Fruit fly (Drosophila melanogaster): ENCODE results near the gene Elp6.

- TF ChIP-seq Ets96B (tag; optimal IDR thresholded peaks at IDR 0.05) (peak; percentile 95), CG6276 (GFP tag; optimal IDR thresholded peaks at IDR 0.05) (peak; percentile 98), Smox (GFP tag; optimal IDR thresholded peaks at IDR 0.05) (peak; percentile 97), CG31627 (GFP tag; optimal IDR thresholded peaks at IDR 0.05) (peak; percentile 96), esn (GFP tag; optimal IDR thresholded peaks at IDR 0.05) (peak; percentile 99), CG15336 (GFP tag; IDR thresholded peaks at IDR 0.05) (peak; percentile 96), OdsH (GFP tag; optimal IDR thresholded peaks at IDR 0.05) (peak; percentile 98), CG3032 (tag; optimal IDR thresholded peaks at IDR 0.05) (peak; percentile 94), Sox15 (GFP tag; optimal IDR thresholded peaks at IDR 0.05) (peak; percentile 96), dac (GFP tag; optimal IDR thresholded peaks at IDR 0.05) (peak; percentile 95), Blimp-1 (GFP tag; optimal IDR thresholded peaks at IDR 0.05) (peak; percentile 94)
These were observed 2.2 kb downstream of the Elp6 start, which contains the start of gene Dic1 for dm6 chr3R:13364175-13365174.
